Fruit fly (Drosophila melanogaster) whole organism, adult: ENCODE results near the gene Rbp1.

Source experiments
- CG11617 ChIP-seq: fragments of 200-800 bp; sonication (Bioruptor generic); optimal IDR thresholded peaks from 2 replicates; lab custom pipeline; 2017; ENCODE audit warnings: mild to moderate bottlenecking, missing biosample characterization, missing genetic modification reagents, missing genetic modification characterization
- CG12768 ChIP-seq: fragments of 200-800 bp; sonication (Bioruptor generic); optimal IDR thresholded peaks from 2 replicates; lab custom pipeline; 2017; ENCODE audit warnings: missing biosample characterization, missing genetic modification characterization, mild to moderate bottlenecking, moderate library complexity, missing genetic modification reagents
- CG14711 ChIP-seq: fragments of 200-800 bp; sonication (Bioruptor generic); optimal IDR thresholded peaks from 2 replicates; lab custom pipeline; 2018; ENCODE audit warnings: missing biosample characterization, mild to moderate bottlenecking, missing genetic modification characterization, moderate library complexity
- CG1620 ChIP-seq: fragments of 200-800 bp; sonication (Bioruptor generic); optimal IDR thresholded peaks from 2 replicates; lab custom pipeline; 2016; ENCODE audit warnings: missing biosample characterization, missing genetic modification characterization
- CG33017 ChIP-seq: fragments of 200-800 bp; sonication (Bioruptor generic); optimal IDR thresholded peaks from 2 replicates; lab custom pipeline; 2018; ENCODE audit warnings: missing biosample characterization, mild to moderate bottlenecking, missing genetic modification characterization, moderate library complexity
- CG5204 ChIP-seq: fragments of 200-800 bp; sonication (Bioruptor generic); optimal IDR thresholded peaks from 2 replicates; lab custom pipeline; 2016; ENCODE audit warnings: missing biosample characterization, missing genetic modification characterization
- CG7045 ChIP-seq: fragments of 200-800 bp; sonication (Bioruptor generic); optimal IDR thresholded peaks from 2 replicates; lab custom pipeline; 2017; ENCODE audit warnings: missing biosample characterization, mild to moderate bottlenecking, missing genetic modification characterization
- Clk ChIP-seq: fragments of 200-800 bp; sonication (Bioruptor generic); optimal IDR thresholded peaks from 2 replicates; lab custom pipeline; 2017; ENCODE audit warnings: missing biosample characterization, missing genetic modification characterization
- Crg-1 ChIP-seq: fragments of 200-800 bp; sonication (Bioruptor generic); optimal IDR thresholded peaks from 2 replicates; lab custom pipeline; 2016; ENCODE audit warnings: missing biosample characterization, missing genetic modification characterization
- Hr96 ChIP-seq: fragments of 200-800 bp; sonication (Bioruptor generic); optimal IDR thresholded peaks from 2 replicates; lab custom pipeline; 2016; ENCODE audit warnings: missing biosample characterization, missing genetic modification characterization
- Mnt ChIP-seq: fragments of 200-800 bp; sonication (Bioruptor generic); optimal IDR thresholded peaks from 2 replicates; lab custom pipeline; 2016; ENCODE audit warnings: missing biosample characterization, mild to moderate bottlenecking, missing genetic modification characterization
- bab1 ChIP-seq: fragments of 200-800 bp; sonication (Bioruptor generic); optimal IDR thresholded peaks from 3 replicates; lab custom pipeline; 2019; ENCODE audit warnings: missing biosample characterization, mild to moderate bottlenecking, missing genetic modification characterization, moderate library complexity
- cic ChIP-seq: fragments of 200-800 bp; sonication (Bioruptor generic); optimal IDR thresholded peaks from 2 replicates; lab custom pipeline; 2017; ENCODE audit warnings: missing biosample characterization, mild to moderate bottlenecking, missing genetic modification characterization, moderate library complexity
- cnc ChIP-seq, 2 experiments: fragments of >200 bp; optimal IDR thresholded peaks; 2 replicates each; lab custom pipeline; 2017
- ovo ChIP-seq: fragments of 200-800 bp; sonication (Bioruptor generic); optimal IDR thresholded peaks from 2 replicates; lab custom pipeline; 2016; ENCODE audit warnings: missing biosample characterization, missing genetic modification characterization
- pad ChIP-seq: fragments of 200-800 bp; sonication (Bioruptor generic); optimal IDR thresholded peaks from 3 replicates; lab custom pipeline; 2017; ENCODE audit warnings: missing biosample characterization, missing genetic modification characterization, mild to moderate bottlenecking, moderate library complexity, missing genetic modification reagents
- tj ChIP-seq: fragments of 200-800 bp; sonication (Bioruptor generic); optimal IDR thresholded peaks from 3 replicates; lab custom pipeline; 2017; ENCODE audit warnings: missing biosample characterization, mild to moderate bottlenecking, missing genetic modification characterization, moderate library complexity
- toe ChIP-seq: fragments of 200-800 bp; sonication (Bioruptor generic); optimal IDR thresholded peaks from 2 replicates; lab custom pipeline; 2016; ENCODE audit warnings: missing biosample characterization, missing genetic modification characterization

The Rbp1 gene

DNA sequence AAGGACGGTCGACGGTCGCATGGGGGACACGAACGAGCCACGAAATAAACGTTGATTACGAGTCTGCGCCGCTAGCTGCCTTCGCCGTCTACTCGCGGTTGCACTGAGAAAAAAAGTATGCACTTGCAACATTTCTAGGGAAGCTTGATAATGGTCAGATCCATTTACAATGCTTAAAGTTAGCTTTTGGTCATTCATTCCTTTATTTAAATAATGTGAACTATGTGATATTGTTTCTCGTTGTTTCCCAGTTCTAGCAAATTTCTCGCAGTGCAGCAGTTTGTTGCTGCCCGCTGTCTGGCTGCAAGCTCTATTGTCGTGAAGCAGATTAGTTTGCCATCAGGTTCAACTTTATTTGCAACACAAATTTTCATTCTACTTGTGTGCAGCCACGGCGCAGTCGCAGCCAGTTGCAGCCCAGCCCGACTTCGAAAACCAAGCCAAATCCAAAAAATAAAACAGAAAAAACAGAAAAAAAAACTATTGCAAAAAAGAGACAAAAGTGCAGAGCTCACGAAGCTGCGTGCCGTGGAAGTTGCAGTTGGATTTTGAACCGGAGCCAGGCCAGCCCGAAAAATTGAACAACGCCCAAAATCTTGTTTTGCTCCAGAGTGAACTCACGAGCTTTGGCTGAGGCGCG is 48.5 kb downstream of the Rbp1 start:
- TF ChIP-seq toe (GFP tag; lab: Kevin White, UChicago) (no peak), CG5204 (GFP tag; lab: Kevin White, UChicago) (no peak), CG14711 (tag; lab: Kevin White, UChicago) (no peak), Crg-1 (GFP tag; lab: Kevin White, UChicago) (no peak), cnc (optimal IDR thresholded peaks at IDR 0.05; lab: Kevin White, UChicago) (no peak)

DNA sequence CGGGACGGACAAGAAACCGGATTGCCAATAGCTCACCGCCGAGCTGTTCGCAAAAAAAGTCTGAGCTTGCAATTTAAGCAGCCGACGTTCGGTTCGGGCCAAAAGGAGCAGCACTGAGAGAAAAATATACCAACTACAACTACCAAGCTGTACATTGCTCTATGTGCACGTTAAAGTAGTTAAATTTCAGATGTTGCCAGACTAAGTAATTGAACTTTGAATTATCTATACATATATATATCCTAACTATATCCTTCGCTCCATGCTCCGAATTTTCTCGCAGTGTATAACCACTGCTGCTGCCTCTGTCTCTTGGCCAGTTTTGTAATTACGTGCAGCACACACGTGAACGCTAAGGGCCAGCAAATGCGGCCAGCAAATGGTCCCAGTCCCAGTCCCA is 50.7 kb downstream of the Rbp1 start:
- no peak for TF ChIP-seq CG11617
- no peak for TF ChIP-seq bab1 (GFP tag; lab: Kevin White, UChicago)
- no peak for TF ChIP-seq CG33017 (tag; lab: Kevin White, UChicago)
- TF ChIP-seq ovo (GFP tag; lab: Kevin White, UChicago), result no peak
- no peak for TF ChIP-seq tj (GFP tag; lab: Kevin White, UChicago)
- no peak for TF ChIP-seq CG14711 (tag; lab: Kevin White, UChicago)
- no peak for TF ChIP-seq Mnt (GFP tag; lab: Kevin White, UChicago)
- TF ChIP-seq cic (GFP tag; lab: Kevin White, UChicago), result no peak
- TF ChIP-seq pad (GFP tag; lab: Kevin White, UChicago), result no peak
- TF ChIP-seq Hr96 (GFP tag; lab: Kevin White, UChicago), result no peak
- no peak for TF ChIP-seq toe (GFP tag; lab: Kevin White, UChicago)
- TF ChIP-seq Crg-1 (GFP tag; lab: Kevin White, UChicago), result no peak
- no peak for TF ChIP-seq Clk
- TF ChIP-seq CG1620 (GFP tag; lab: Kevin White, UChicago), result no peak
- TF ChIP-seq cnc (optimal IDR thresholded peaks at IDR 0.05; lab: Kevin White, UChicago), result no peak
- no peak for TF ChIP-seq CG12768 (GFP tag; lab: Kevin White, UChicago)
- no peak for TF ChIP-seq CG5204 (GFP tag; lab: Kevin White, UChicago)
- TF ChIP-seq CG7045, result no peak
